Worm (Caenorhabditis elegans): ENCODE results near the gene F22D3.4.

F22D3.4 gene

DNA sequence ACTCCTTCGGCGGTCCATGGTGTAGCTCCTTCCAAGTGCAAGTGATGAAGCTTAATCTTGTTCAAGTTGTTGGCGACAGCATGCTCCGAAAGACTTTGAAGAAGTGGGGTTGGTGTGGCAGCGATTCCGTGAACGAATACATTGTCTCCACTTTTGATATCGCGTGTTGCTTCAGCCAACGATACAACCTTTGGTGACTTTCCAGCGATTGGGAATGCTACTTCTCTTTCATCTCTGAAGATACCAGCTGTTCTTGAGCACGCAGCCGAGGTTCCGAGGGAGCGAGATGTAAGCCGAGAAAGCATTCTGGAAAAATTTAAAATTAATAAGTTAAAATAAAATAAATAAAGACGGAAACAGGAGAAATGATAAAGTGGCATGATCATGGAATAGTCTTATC is 37.3 kb downstream of the F22D3.4 start, which contains the start of gene acer-1:
acer-1 (minus strand) TSS at position 306 of the 400 bp plus-strand sequence.
- TF ChIP-seq nfya-1 (tag; optimal IDR thresholded peaks at IDR 0.05; ENCODE audit: insufficient read depth) (peak; percentile 9), ama-1 (optimal IDR thresholded peaks at IDR 0.05) (peak; percentile 93), elt-2 (tag; optimal IDR thresholded peaks at IDR 0.05) (peak; percentile 3), lin-39 (tag; optimal IDR thresholded peaks at IDR 0.05) (peak; percentile 13), pha-4 (tag; optimal IDR thresholded peaks at IDR 0.05) (peak; percentile 37), unc-39 (tag; optimal IDR thresholded peaks at IDR 0.05) (no peak), elt-3 (tag; optimal IDR thresholded peaks at IDR 0.05) (no peak)

DNA sequence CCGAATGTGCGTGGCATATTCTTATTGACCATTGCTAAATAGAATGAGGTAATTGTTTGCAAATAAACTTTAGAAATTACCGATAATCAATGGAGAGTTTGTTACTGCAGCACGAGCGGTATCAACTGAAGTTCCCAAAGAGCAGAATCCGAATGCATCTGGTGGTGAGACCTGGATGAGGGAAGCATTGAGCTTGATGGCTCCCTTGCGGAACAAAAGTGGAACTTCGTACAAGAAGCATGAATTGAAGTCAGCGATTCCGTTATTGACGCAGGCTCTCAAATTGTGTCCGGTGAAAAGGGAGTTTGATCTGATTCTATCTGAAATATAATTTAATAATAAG is 37.9 kb downstream of the F22D3.4 start:
- no peak for TF ChIP-seq nhr-77 (tag; optimal IDR thresholded peaks at IDR 0.05)
- TF ChIP-seq nhr-76 (tag; optimal IDR thresholded peaks at IDR 0.05) = no peak
- no peak for TF ChIP-seq egl-5 (tag; optimal IDR thresholded peaks at IDR 0.05)
- TF ChIP-seq nhr-237 (tag; optimal IDR thresholded peaks at IDR 0.05) = no peak
- TF ChIP-seq elt-1 (tag; optimal IDR thresholded peaks at IDR 0.05) = no peak
- TF ChIP-seq zag-1 (tag; optimal IDR thresholded peaks at IDR 0.05) = no peak
- TF ChIP-seq unc-39 (tag; optimal IDR thresholded peaks at IDR 0.05) = no peak
- no peak for TF ChIP-seq ceh-82 (tag; optimal IDR thresholded peaks at IDR 0.05)
- TF ChIP-seq ztf-4 (tag; optimal IDR thresholded peaks at IDR 0.05) = no peak
- TF ChIP-seq fos-1 (tag; optimal IDR thresholded peaks at IDR 0.05) = peak; percentile 17
- peak; percentile 78 for TF ChIP-seq ama-1 (optimal IDR thresholded peaks at IDR 0.05)

DNA sequence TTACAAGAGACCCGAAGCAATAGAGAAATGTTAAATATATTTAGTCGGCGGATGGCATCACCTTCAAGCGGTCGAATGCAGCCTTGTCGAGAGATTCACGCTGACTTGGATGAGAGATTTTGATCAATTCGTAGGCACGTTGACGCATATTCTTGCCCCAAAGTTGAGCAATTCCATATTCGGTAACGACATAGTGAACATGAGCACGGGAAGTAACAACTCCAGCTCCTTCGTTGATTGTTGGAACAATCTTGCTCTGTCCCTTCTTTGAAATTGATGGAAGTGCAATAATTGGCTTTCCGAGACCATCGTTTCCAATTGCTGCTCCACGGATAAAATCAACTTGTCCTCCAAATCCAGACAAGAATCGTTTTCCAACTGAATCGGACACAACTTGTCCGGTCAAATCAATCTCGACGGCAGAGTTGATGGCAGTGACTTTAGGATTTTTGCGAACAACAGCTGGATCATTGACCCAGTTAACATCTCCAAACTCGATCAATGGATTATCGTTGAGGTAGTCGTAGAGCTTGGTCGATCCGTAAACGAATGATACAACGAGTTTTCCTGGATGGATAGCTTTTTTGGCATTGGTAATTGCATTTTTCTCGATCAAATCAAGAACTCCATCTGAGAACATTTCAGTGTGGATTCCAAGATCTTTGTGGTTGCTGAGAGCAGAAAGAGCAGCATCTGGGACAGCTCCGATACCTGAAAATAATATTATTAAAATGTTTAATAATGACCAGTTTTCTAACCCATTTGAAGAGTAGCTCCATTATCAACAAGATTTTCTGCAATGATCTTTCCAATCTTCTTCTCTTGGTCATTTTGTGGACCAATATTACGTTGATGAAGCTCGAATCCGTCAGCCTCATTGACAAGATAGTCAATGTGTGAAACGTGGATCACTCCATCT is 38.5 kb downstream of the F22D3.4 start:
- peak; percentile 56 for TF ChIP-seq ama-1 (optimal IDR thresholded peaks at IDR 0.05)
- TF ChIP-seq hmg-11 (tag; optimal IDR thresholded peaks at IDR 0.05) = no peak
- no peak for TF ChIP-seq jun-1 (tag; optimal IDR thresholded peaks at IDR 0.05)
- TF ChIP-seq lin-39 (tag; optimal IDR thresholded peaks at IDR 0.05) = peak; percentile 28
- no peak for TF ChIP-seq ceh-82 (tag; optimal IDR thresholded peaks at IDR 0.05)
- no peak for TF ChIP-seq elt-1 (tag; optimal IDR thresholded peaks at IDR 0.05)
- no peak for TF ChIP-seq nfya-1 (tag; optimal IDR thresholded peaks at IDR 0.05; ENCODE audit: insufficient read depth)
- no peak for TF ChIP-seq sea-2 (GFP tag; optimal IDR thresholded peaks at IDR 0.05)
- no peak for TF ChIP-seq fos-1 (tag; optimal IDR thresholded peaks at IDR 0.05)
- TF ChIP-seq egl-27 (tag; optimal IDR thresholded peaks at IDR 0.05) = no peak
- no peak for TF ChIP-seq nhr-11 (tag; optimal IDR thresholded peaks at IDR 0.05)
- peak; percentile 66 for TF ChIP-seq nhr-43 (tag; optimal IDR thresholded peaks at IDR 0.05; ENCODE audit: poor library complexity, severe bottlenecking)
- no peak for TF ChIP-seq mml-1 (tag; optimal IDR thresholded peaks at IDR 0.05)
- no peak for TF ChIP-seq nhr-67 (tag; optimal IDR thresholded peaks at IDR 0.05)
- no peak for TF ChIP-seq aly-2 (tag; optimal IDR thresholded peaks at IDR 0.05)

DNA sequence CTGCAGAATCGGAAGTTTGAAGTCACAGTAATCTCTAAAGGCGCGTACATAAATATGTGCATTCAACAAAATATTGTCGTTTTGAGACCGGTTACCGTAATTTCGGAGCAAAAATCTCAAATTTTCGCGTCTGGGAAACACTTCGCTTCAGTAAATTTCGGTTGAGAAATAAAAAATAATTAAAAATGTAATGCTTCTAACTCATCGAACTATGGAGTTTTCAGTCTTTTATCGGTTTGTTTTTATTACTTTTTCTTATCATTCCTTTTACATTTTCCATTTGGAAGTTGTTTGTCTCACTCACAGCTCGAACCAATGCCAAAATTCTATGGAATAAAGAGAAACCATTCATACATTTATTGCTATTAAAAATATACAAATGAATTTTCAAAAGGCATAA is 39.2 kb downstream of the F22D3.4 start:
- TF ChIP-seq mml-1 (tag; optimal IDR thresholded peaks at IDR 0.05) (no peak), lin-39 (tag; optimal IDR thresholded peaks at IDR 0.05) (no peak), snpc-4 (tag; optimal IDR thresholded peaks at IDR 0.05) (no peak), nhr-25 (tag; optimal IDR thresholded peaks at IDR 0.05) (no peak), skn-1 (tag; optimal IDR thresholded peaks at IDR 0.05) (no peak), pqm-1 (tag; optimal IDR thresholded peaks at IDR 0.05) (peak; percentile 63), lin-15B (tag; optimal IDR thresholded peaks at IDR 0.05) (no peak), lsy-12 (tag; optimal IDR thresholded peaks at IDR 0.05) (peak; percentile 38), nhr-237 (tag; optimal IDR thresholded peaks at IDR 0.05) (no peak), sea-2 (GFP tag; optimal IDR thresholded peaks at IDR 0.05) (no peak), egl-5 (tag; optimal IDR thresholded peaks at IDR 0.05) (no peak), unc-62 (GFP tag; optimal IDR thresholded peaks at IDR 0.05) (no peak), fkh-2 (tag; optimal IDR thresholded peaks at IDR 0.05) (no peak), ztf-4 (tag; optimal IDR thresholded peaks at IDR 0.05) (no peak), mdl-1 (tag; optimal IDR thresholded peaks at IDR 0.05) (no peak), nhr-23 (tag; optimal IDR thresholded peaks at IDR 0.05) (peak; percentile 65), ceh-9 (tag; optimal IDR thresholded peaks at IDR 0.05) (no peak), eor-1 (tag; optimal IDR thresholded peaks at IDR 0.05) (no peak), ZK546.5 (tag; optimal IDR thresholded peaks at IDR 0.05) (no peak), fos-1 (tag; optimal IDR thresholded peaks at IDR 0.05) (no peak), hmg-11 (tag; optimal IDR thresholded peaks at IDR 0.05) (no peak), nfya-1 (tag; optimal IDR thresholded peaks at IDR 0.05; ENCODE audit: insufficient read depth) (peak; percentile 21), ceh-28 (tag; optimal IDR thresholded peaks at IDR 0.05) (no peak), nhr-43 (tag; optimal IDR thresholded peaks at IDR 0.05; ENCODE audit: poor library complexity, severe bottlenecking) (peak; percentile 78), elt-1 (tag; optimal IDR thresholded peaks at IDR 0.05) (no peak), ama-1 (optimal IDR thresholded peaks at IDR 0.05) (peak; percentile 91), nhr-77 (tag; optimal IDR thresholded peaks at IDR 0.05) (no peak), nhr-12 (tag; optimal IDR thresholded peaks at IDR 0.05) (no peak), ceh-82 (tag; optimal IDR thresholded peaks at IDR 0.05) (no peak), daf-12 (tag; optimal IDR thresholded peaks at IDR 0.05) (no peak), ceh-16 (tag; optimal IDR thresholded peaks at IDR 0.05) (no peak), unc-39 (tag; optimal IDR thresholded peaks at IDR 0.05) (no peak), egl-27 (tag; optimal IDR thresholded peaks at IDR 0.05) (no peak), jun-1 (tag; optimal IDR thresholded peaks at IDR 0.05) (peak; percentile 10), elt-2 (tag; optimal IDR thresholded peaks at IDR 0.05) (peak; percentile 66), R02D3.7 (tag; optimal IDR thresholded peaks at IDR 0.05) (no peak)

Measured in whole organism, L3 larva.